Fruit fly (Drosophila melanogaster) Kc167 (cell line): ENCODE data around the gene InR.

ENCODE experiments used
- Sin3A ChIP-seq: fragments of >200 bp; optimal IDR thresholded peaks from 2 replicates; lab custom pipeline; 2018; ENCODE audit warnings: missing external identifiers
- insv ChIP-seq: fragments of >200 bp; optimal IDR thresholded peaks from 3 replicates; lab custom pipeline; 2018; ENCODE audit warnings: missing external identifiers
- psq ChIP-seq: fragments of >200 bp; optimal IDR thresholded peaks from 2 replicates; lab custom pipeline; 2017; ENCODE audit warnings: missing external identifiers

- TF ChIP-seq psq (lab: Kevin White, UChicago) (no peak), Sin3A (lab: Kevin White, UChicago) (no peak), insv (lab: Kevin White, UChicago) (no peak)
Observed at dm6 chr3R:21662501-21663007, 43.4 kb upstream of the InR start, which contains the start of gene Archease.
